Fruit fly (Drosophila melanogaster) whole organism, prepupa: ENCODE data around the gene Ctu2.

Experiments
- Blimp-1 ChIP-seq: fragments of 200-800 bp; sonication (Bioruptor generic); optimal IDR thresholded peaks from 3 replicates; lab custom pipeline; 2017; ENCODE audit warnings: missing biosample characterization, missing genetic modification characterization, mild to moderate bottlenecking, moderate library complexity, missing genetic modification reagents
- CG10631 ChIP-seq: fragments of 200-800 bp; sonication (Bioruptor generic); optimal IDR thresholded peaks from 2 replicates; lab custom pipeline; 2016; ENCODE audit warnings: missing biosample characterization, missing genetic modification characterization
- CG10669 ChIP-seq: fragments of 200-800 bp; sonication (Bioruptor generic); optimal IDR thresholded peaks from 3 replicates; lab custom pipeline; 2018; ENCODE audit warnings: missing biosample characterization, mild to moderate bottlenecking, missing genetic modification characterization, moderate library complexity
- CG11294 ChIP-seq: fragments of 200-800 bp; sonication (Bioruptor generic); IDR thresholded peaks from 2 replicates; pipeline ENCODE4 v1.3.6; 2022; ENCODE audit warnings: missing biosample characterization, missing genetic modification characterization
- CG11762 ChIP-seq: fragments of 200-800 bp; sonication (Bioruptor generic); optimal IDR thresholded peaks from 3 replicates; lab custom pipeline; 2016; ENCODE audit warnings: missing biosample characterization, missing genetic modification characterization; ENCODE audit not compliant: insufficient read depth
- CG11902 ChIP-seq: fragments of 200-800 bp; sonication (Bioruptor generic); optimal IDR thresholded peaks from 3 replicates; lab custom pipeline; 2016; ENCODE audit warnings: missing biosample characterization, missing genetic modification characterization
- CG15336 ChIP-seq: fragments of 200-800 bp; sonication (Bioruptor generic); IDR thresholded peaks from 2 replicates; pipeline ENCODE4 v1.3.6; 2022; ENCODE audit warnings: missing biosample characterization, missing genetic modification characterization
- CG32006 ChIP-seq: fragments of 200-800 bp; sonication (Bioruptor generic); optimal IDR thresholded peaks from 3 replicates; lab custom pipeline; 2017; ENCODE audit warnings: missing biosample characterization, mild to moderate bottlenecking, missing genetic modification characterization
- CG4318 ChIP-seq: fragments of 200-800 bp; sonication (Bioruptor generic); optimal IDR thresholded peaks from 3 replicates; lab custom pipeline; 2017; ENCODE audit warnings: missing biosample characterization, mild to moderate bottlenecking, missing genetic modification characterization
- CG6163 ChIP-seq: fragments of 200-800 bp; sonication (Bioruptor generic); IDR thresholded peaks from 3 replicates; pipeline ENCODE4 v1.3.6; 2022; ENCODE audit warnings: missing biosample characterization, missing genetic modification characterization
- CG6276 ChIP-seq: fragments of 200-800 bp; sonication (Bioruptor generic); optimal IDR thresholded peaks from 2 replicates; lab custom pipeline; 2017; ENCODE audit warnings: missing biosample characterization, mild to moderate bottlenecking, missing genetic modification characterization
- CG6792 ChIP-seq: fragments of 200-800 bp; sonication (Bioruptor generic); optimal IDR thresholded peaks from 3 replicates; lab custom pipeline; 2016; ENCODE audit warnings: missing biosample characterization, missing genetic modification characterization
- CG6808 ChIP-seq: fragments of 200-800 bp; sonication (Bioruptor generic); optimal IDR thresholded peaks from 3 replicates; lab custom pipeline; 2017; ENCODE audit warnings: missing biosample characterization, missing genetic modification characterization, mild to moderate bottlenecking, moderate library complexity, missing genetic modification reagents
- CG7368 ChIP-seq: fragments of 200-800 bp; sonication (Bioruptor generic); optimal IDR thresholded peaks from 3 replicates; lab custom pipeline; 2016; ENCODE audit warnings: missing biosample characterization, missing genetic modification characterization
- CG8319 ChIP-seq: fragments of 200-800 bp; sonication (Bioruptor generic); optimal IDR thresholded peaks from 3 replicates; lab custom pipeline; 2016; ENCODE audit warnings: missing biosample characterization, missing genetic modification characterization
- CG8632 ChIP-seq: fragments of 200-800 bp; sonication (Bioruptor generic); optimal IDR thresholded peaks from 3 replicates; lab custom pipeline; 2016; ENCODE audit warnings: missing biosample characterization, missing genetic modification characterization
- Eip78C ChIP-seq: fragments of 200-800 bp; sonication (Bioruptor generic); peaks from one replicate; lab custom pipeline; 2016; ENCODE audit warnings: missing biosample characterization, missing genetic modification characterization
- Eip93F ChIP-seq: fragments of 200-800 bp; sonication (Bioruptor generic); optimal IDR thresholded peaks from 2 replicates; lab custom pipeline; 2016; ENCODE audit warnings: missing biosample characterization, mild to moderate bottlenecking, missing genetic modification characterization
- Hr38 ChIP-seq: sonication (Bioruptor generic); optimal IDR thresholded peaks from 2 replicates; lab custom pipeline; 2016; ENCODE audit warnings: missing biosample characterization, missing genetic modification characterization
- Hr39 ChIP-seq: fragments of 200-800 bp; sonication (Bioruptor generic); optimal IDR thresholded peaks from 2 replicates; lab custom pipeline; 2016; ENCODE audit warnings: missing biosample characterization, missing genetic modification characterization
- Hr4 ChIP-seq: fragments of 200-800 bp; sonication (Bioruptor generic); optimal IDR thresholded peaks from 3 replicates; lab custom pipeline; 2016; ENCODE audit warnings: missing biosample characterization, missing genetic modification characterization
- Lpt ChIP-seq: fragments of 200-800 bp; sonication (Bioruptor generic); optimal IDR thresholded peaks from 3 replicates; lab custom pipeline; 2016; ENCODE audit warnings: missing biosample characterization, missing genetic modification characterization
- Met ChIP-seq: fragments of 200-800 bp; sonication (Bioruptor generic); optimal IDR thresholded peaks from 3 replicates; lab custom pipeline; 2016; ENCODE audit warnings: missing biosample characterization, missing genetic modification characterization
- OdsH ChIP-seq: fragments of 200-800 bp; sonication (Bioruptor generic); optimal IDR thresholded peaks from 3 replicates; lab custom pipeline; 2016; ENCODE audit warnings: missing biosample characterization, missing genetic modification characterization
- Sox15 ChIP-seq: fragments of 200-800 bp; sonication (Bioruptor generic); optimal IDR thresholded peaks from 3 replicates; lab custom pipeline; 2016; ENCODE audit warnings: missing biosample characterization, missing genetic modification characterization
- achi ChIP-seq: fragments of 200-800 bp; sonication (Bioruptor generic); optimal IDR thresholded peaks from 3 replicates; lab custom pipeline; 2016; ENCODE audit warnings: missing biosample characterization, missing genetic modification characterization
- acj6 ChIP-seq: fragments of 200-800 bp; sonication (Bioruptor generic); optimal IDR thresholded peaks from 3 replicates; lab custom pipeline; 2016; ENCODE audit warnings: missing biosample characterization, missing genetic modification characterization
- cyc ChIP-seq: fragments of 200-800 bp; sonication (Bioruptor generic); optimal IDR thresholded peaks from 3 replicates; lab custom pipeline; 2016; ENCODE audit warnings: missing biosample characterization, missing genetic modification characterization
- dac ChIP-seq: fragments of 200-800 bp; sonication (Bioruptor generic); optimal IDR thresholded peaks from 2 replicates; lab custom pipeline; 2017; ENCODE audit warnings: missing biosample characterization, mild to moderate bottlenecking, missing genetic modification characterization
- esn ChIP-seq: fragments of 200-800 bp; sonication (Bioruptor generic); optimal IDR thresholded peaks from 2 replicates; lab custom pipeline; 2016; ENCODE audit warnings: missing biosample characterization, mild to moderate bottlenecking, missing genetic modification characterization, moderate library complexity
- fd59A ChIP-seq: fragments of 200-800 bp; sonication (Bioruptor generic); optimal IDR thresholded peaks from 2 replicates; lab custom pipeline; 2017; ENCODE audit warnings: missing biosample characterization, mild to moderate bottlenecking, missing genetic modification characterization, missing genetic modification reagents
- fkh ChIP-seq: fragments of 200-800 bp; sonication (Bioruptor generic); optimal IDR thresholded peaks from 3 replicates; lab custom pipeline; 2017; ENCODE audit warnings: missing biosample characterization, mild to moderate bottlenecking, missing genetic modification characterization, moderate library complexity
- net ChIP-seq: fragments of 200-800 bp; sonication (Bioruptor generic); optimal IDR thresholded peaks from 3 replicates; lab custom pipeline; 2016; ENCODE audit warnings: missing biosample characterization, missing genetic modification characterization
- pdm3 ChIP-seq: fragments of 200-800 bp; sonication (Bioruptor generic); optimal IDR thresholded peaks from 3 replicates; lab custom pipeline; 2016; ENCODE audit warnings: missing biosample characterization, missing genetic modification characterization
- salr ChIP-seq, 2 experiments: fragments of 200-800 bp; sonication (Bioruptor generic); optimal IDR thresholded peaks; 3 replicates each; lab custom pipeline; 2016 to 2018; ENCODE audit warnings: missing biosample characterization in 2 of 2, missing genetic modification characterization in 2 of 2, mild to moderate bottlenecking in 1 of 2
- ss ChIP-seq, 2 experiments: fragments of 200-800 bp; sonication (Bioruptor generic); optimal IDR thresholded peaks; 2 replicates in 1 of 2; 3 replicates in 1 of 2; lab custom pipeline; 2017 to 2018; ENCODE audit warnings: mild to moderate bottlenecking in 2 of 2, missing biosample characterization in 2 of 2, missing genetic modification characterization in 2 of 2, moderate library complexity in 1 of 2
- svp ChIP-seq: fragments of 200-800 bp; sonication (Bioruptor generic); peaks from one replicate; lab custom pipeline; 2016; ENCODE audit warnings: missing biosample characterization, missing genetic modification characterization
- topi ChIP-seq: fragments of 200-800 bp; sonication (Bioruptor generic); optimal IDR thresholded peaks from 3 replicates; lab custom pipeline; 2016; ENCODE audit warnings: missing biosample characterization, missing genetic modification characterization
- vri ChIP-seq: fragments of 200-800 bp; sonication (Bioruptor generic); optimal IDR thresholded peaks from 3 replicates; lab custom pipeline; 2016; ENCODE audit warnings: missing biosample characterization, mild to moderate bottlenecking, missing genetic modification characterization

Ctu2 gene

DNA sequence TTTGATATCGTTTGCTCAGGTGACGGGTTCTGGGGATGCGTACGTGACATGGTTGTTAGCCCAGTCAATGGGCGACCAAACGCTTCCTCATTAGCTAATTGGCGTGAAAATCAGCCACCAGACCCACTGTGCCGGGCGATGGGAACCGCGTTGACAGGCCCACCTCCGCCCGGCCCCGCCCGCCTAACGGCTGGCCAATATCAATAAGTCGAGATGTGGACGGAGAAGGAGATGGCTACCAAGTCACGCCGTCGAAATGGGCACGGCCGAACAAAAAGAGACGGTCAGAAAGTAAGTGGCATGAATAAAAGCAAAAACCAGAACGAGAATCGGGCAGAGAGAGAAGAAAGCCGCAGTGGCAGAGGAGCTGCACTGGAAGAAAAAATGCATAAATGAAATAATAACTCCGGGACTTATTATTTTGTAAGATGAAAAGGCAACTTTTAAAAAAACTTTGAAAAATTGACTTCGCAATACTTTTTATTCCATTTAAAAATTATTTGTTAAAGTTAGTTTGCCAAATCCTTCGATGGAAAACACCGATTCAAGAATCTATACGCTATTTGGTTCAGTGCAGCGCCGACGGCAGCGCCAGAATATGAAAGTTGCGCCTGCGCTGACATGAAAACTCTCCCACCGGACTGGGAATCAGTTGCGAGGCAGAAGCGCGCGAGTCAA, 44.9 kb upstream of the Ctu2 start, which contains the start of gene CG13082 (continued):
- TF ChIP-seq pdm3 (GFP tag; lab: Kevin White, UChicago) (peak; percentile 88), CG11902 (peak; percentile 81), Eip78C (GFP tag; lab: Kevin White, UChicago) (peak; percentile 96), CG10631 (GFP tag; lab: Kevin White, UChicago) (peak; percentile 87), Sox15 (GFP tag; lab: Kevin White, UChicago) (peak; percentile 76), CG11762 (GFP tag; lab: Kevin White, UChicago) (peak; percentile 88), CG10669 (GFP tag; lab: Kevin White, UChicago) (peak; percentile 74), dac (GFP tag; lab: Kevin White, UChicago) (peak; percentile 81), Blimp-1 (GFP tag; lab: Kevin White, UChicago) (peak; percentile 93), CG7368 (peak; percentile 67), CG6163 (GFP tag; lab: Robert Waterston, UW) (peak; percentile 87), CG15336 (GFP tag; lab: Robert Waterston, UW) (peak; percentile 89), CG32006 (GFP tag; lab: Kevin White, UChicago) (peak; percentile 95), CG6808 (GFP tag; lab: Kevin White, UChicago) (peak; percentile 77), ss (GFP tag; optimal IDR thresholded peaks at IDR 0.05; lab: Kevin White, UChicago) (peak; percentile 50 to 74), cyc (GFP tag; lab: Kevin White, UChicago) (peak; percentile 96), CG8319 (peak; percentile 84), esn (GFP tag; lab: Kevin White, UChicago) (peak; percentile 97), fd59A (GFP tag; lab: Kevin White, UChicago) (peak; percentile 67), CG6276 (GFP tag; lab: Kevin White, UChicago) (peak; percentile 87), OdsH (GFP tag; lab: Kevin White, UChicago) (peak; percentile 89), Eip93F (GFP tag; lab: Kevin White, UChicago) (peak; percentile 94), CG8632 (GFP tag; lab: Kevin White, UChicago) (peak; percentile 87), CG4318 (GFP tag; lab: Kevin White, UChicago) (peak; percentile 87), Met (GFP tag; lab: Kevin White, UChicago) (peak; percentile 97), salr (GFP tag; optimal IDR thresholded peaks at IDR 0.05; lab: Kevin White, UChicago) (peak; percentile 24 to 89), Hr4 (GFP tag; lab: Kevin White, UChicago) (peak; percentile 80), achi (GFP tag; lab: Kevin White, UChicago) (peak; percentile 92), net (GFP tag; lab: Kevin White, UChicago) (peak; percentile 83), vri (peak; percentile 83), Hr39 (GFP tag; lab: Kevin White, UChicago) (peak; percentile 96), fkh (GFP tag; lab: Kevin White, UChicago) (no peak), Hr38 (GFP tag; lab: Kevin White, UChicago) (no peak), CG6792 (GFP tag; lab: Kevin White, UChicago) (peak; percentile 93), CG11294 (GFP tag; lab: Robert Waterston, UW) (peak; percentile 45; the same call in 1 of the 2 replicates), acj6 (GFP tag; lab: Kevin White, UChicago) (peak; percentile 93), topi (GFP tag; lab: Kevin White, UChicago) (peak; percentile 96)

DNA sequence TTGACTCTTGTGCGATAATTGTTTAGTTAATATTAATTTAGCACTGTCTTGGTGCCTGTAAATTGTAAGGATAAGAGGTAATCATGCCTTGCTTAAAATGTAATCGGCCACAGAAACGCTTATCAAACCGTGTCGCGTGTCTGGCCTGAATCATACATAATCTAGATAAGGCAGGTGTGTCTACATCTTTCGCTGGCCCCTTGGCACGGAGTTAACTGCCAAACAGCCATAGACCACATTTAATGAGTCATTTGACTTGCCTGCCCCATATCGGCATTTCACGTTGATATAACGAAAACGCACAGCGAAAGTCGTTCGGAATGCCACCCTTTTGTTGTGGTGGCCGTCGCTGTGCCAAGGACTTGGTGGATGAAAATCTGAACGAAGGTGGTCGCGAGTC, 42.2 kb upstream of the Ctu2 start, which contains the start of gene CG31697:
TSS of gene CG31697 (plus strand) at position 215 of the 400 bp plus-strand sequence.
- TF ChIP-seq Lpt (GFP tag; lab: Kevin White, UChicago) = no peak
- peak; percentile 5 for TF ChIP-seq Eip78C (GFP tag; lab: Kevin White, UChicago)
- TF ChIP-seq Hr4 (GFP tag; lab: Kevin White, UChicago) = no peak
- peak; percentile 77 for TF ChIP-seq vri
- no peak for TF ChIP-seq CG6792 (GFP tag; lab: Kevin White, UChicago)
- TF ChIP-seq CG4318 (GFP tag; lab: Kevin White, UChicago) = no peak
- peak; percentile 26 for TF ChIP-seq svp (GFP tag; lab: Kevin White, UChicago)
- no peak for TF ChIP-seq acj6 (GFP tag; lab: Kevin White, UChicago)
- TF ChIP-seq, all 60 proteins: peak for 3
